Fruit fly (Drosophila melanogaster): Measurements from ENCODE around the gene Six4.
A peak's percentile ranks its signal among the peaks of the same experiment; 100 is the strongest.

The Six4 gene

DNA sequence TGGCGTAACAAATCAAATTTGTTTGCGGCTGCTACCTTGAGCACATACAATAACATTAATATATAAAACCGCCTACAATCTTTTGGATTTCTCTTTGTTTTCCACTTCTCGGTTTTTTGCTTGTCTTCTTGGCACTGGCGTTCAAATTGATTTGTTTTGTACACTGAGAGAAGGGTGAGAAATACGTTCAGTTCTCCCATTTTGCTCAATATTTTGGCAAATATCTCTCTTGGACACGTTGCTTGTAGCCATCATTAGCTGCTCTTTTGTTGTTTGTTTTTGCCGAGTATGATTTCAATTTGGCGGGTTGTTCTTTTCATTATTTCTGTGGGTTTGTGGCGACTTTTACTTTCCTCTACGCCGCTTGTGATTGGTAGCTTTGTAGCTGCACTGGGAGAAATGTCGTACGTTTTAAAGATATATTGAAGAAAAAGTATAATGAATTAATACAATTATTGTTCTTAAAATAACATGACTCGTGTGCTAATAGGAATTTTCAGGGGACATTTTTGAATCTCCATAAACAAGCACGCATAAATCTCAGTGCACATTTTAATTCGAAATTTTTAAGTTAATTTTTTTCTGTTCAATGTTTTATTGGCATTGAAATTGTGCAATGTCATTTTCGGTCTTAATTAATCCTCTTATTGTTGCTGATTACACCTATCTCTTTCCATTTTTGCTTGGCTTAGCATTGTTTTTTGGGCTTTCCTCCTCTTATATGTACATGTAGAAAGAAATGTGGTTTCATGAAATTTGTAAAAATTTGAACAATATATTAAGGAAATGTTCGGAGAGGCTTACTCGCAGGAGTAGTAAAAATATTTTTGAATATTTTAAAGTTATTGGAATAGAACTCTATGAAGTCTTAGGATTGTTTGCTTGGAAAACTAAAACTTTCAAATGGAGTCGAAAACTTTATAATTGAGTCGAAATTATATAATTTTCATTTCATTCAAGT lies 34.7 kb upstream of the Six4 start (continued):
- TF ChIP-seq PHDP (tag; optimal IDR thresholded peaks at IDR 0.05) (peak; percentile 21), dpn (GFP tag; optimal IDR thresholded peaks at IDR 0.05) (peak in 1 of 2 experiments; percentile 15), fd3F (GFP tag; optimal IDR thresholded peaks at IDR 0.05) (peak; percentile 0), lilli (GFP tag; optimal IDR thresholded peaks at IDR 0.05) (peak; percentile 51), CG6689 (GFP tag; IDR thresholded peaks at IDR 0.05) (0 out of 2 replicates have a peak, but pooled peaks have one; percentile 15), Fer3 (tag; optimal IDR thresholded peaks at IDR 0.05) (peak; percentile 20), Taf1 (GFP tag; IDR thresholded peaks at IDR 0.05) (0 out of 2 replicates have a peak, but pooled peaks have one; percentile 12), pan (optimal IDR thresholded peaks at IDR 0.05) (no peak), pan (GFP tag; optimal IDR thresholded peaks at IDR 0.05 in 1 of 2, IDR thresholded peaks at IDR 0.05 in 1 of 2) (peak in 1 of 2 experiments; percentile 61), Asciz (GFP tag; optimal IDR thresholded peaks at IDR 0.05) (peak; percentile 13), Bgb (GFP tag; IDR thresholded peaks at IDR 0.05; ENCODE audit: partially characterized antibody) (no peak), mam (GFP tag; optimal IDR thresholded peaks at IDR 0.05) (peak; percentile 29), slbo (GFP tag; IDR thresholded peaks at IDR 0.05) (peak; percentile 76), CG2889 (GFP tag; IDR thresholded peaks at IDR 0.05) (0 out of 3 replicates have a peak, but pooled peaks have one; percentile 34), Dip2 (GFP tag; IDR thresholded peaks at IDR 0.05) (no peak), Atf6 (GFP tag; IDR thresholded peaks at IDR 0.05) (peak; percentile 55; the same call in 1 of the 2 replicates), seq (GFP tag; IDR thresholded peaks at IDR 0.05) (peak; percentile 26; the same call in 1 of the 2 replicates), E2f1 (GFP tag; IDR thresholded peaks at IDR 0.05) (no peak; the same call in 1 of the 2 replicates), CG14860 (GFP tag; IDR thresholded peaks at IDR 0.05; ENCODE audit: partially characterized antibody) (no peak), sob (GFP tag; IDR thresholded peaks at IDR 0.05) (no peak; the same call in 1 of the 2 replicates), CG12104 (GFP tag; optimal IDR thresholded peaks at IDR 0.05) (peak; percentile 10), Awh (GFP tag; IDR thresholded peaks at IDR 0.05) (no peak), Ptx1 (GFP tag; IDR thresholded peaks at IDR 0.05) (peak; percentile 65; the same call in 1 of the 2 replicates), B-H1 (GFP tag; IDR thresholded peaks at IDR 0.05) (peak; percentile 30; the same call in 1 of the 3 replicates), zfh2 (GFP tag; optimal IDR thresholded peaks at IDR 0.05) (peak; percentile 42), Meics (GFP tag; optimal IDR thresholded peaks at IDR 0.05) (peak; percentile 40), Trl (optimal IDR thresholded peaks at IDR 0.05) (peak in 1 of 2 experiments; percentile 52), Trl (GFP tag; optimal IDR thresholded peaks at IDR 0.05) (no peak), CG9727 (GFP tag; optimal IDR thresholded peaks at IDR 0.05) (peak; percentile 46), Hr3 (GFP tag; optimal IDR thresholded peaks at IDR 0.05) (peak; percentile 16), ind (GFP tag; optimal IDR thresholded peaks at IDR 0.05) (peak; percentile 35), CG14441 (GFP tag; IDR thresholded peaks at IDR 0.05) (0 out of 2 replicates have a peak, but pooled peaks have one; percentile 36), Xbp1 (GFP tag; optimal IDR thresholded peaks at IDR 0.05) (peak; percentile 48)

DNA sequence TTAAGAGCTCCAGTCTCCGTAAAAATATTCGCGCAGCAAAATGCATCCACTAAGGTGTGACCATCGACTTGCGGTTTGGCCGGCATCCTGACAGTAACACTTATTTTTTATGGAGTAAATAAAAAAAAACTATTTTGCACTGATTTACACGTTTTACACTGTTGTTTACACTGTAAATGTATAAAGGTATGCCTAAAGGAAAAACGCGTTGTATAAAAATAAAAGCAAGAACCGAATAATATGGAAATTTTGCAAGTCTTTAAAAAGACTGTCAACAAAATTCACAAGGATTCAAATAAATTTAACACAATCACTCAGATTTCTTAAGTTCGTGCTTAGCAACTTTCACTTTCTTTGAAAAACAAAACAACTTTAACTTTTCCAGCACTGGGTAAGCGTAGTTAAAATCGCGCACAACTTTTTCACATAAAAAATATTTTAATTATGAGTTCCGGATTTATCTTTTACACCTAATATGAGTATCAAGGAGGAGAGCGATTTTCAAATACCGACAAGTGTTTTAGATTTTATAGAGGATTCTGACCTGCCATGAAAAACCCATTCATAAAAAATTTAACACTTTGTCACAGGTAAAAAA lies 30.7 kb upstream of the Six4 start:
- TF ChIP-seq CG15011 (GFP tag; optimal IDR thresholded peaks at IDR 0.05) (peak; percentile 43), CG14014 (GFP tag; IDR thresholded peaks at IDR 0.05) (no peak), H15 (GFP tag; IDR thresholded peaks at IDR 0.05) (no peak), Gug (GFP tag; IDR thresholded peaks at IDR 0.05) (no peak), cas (GFP tag; IDR thresholded peaks at IDR 0.05) (no peak), CG17612 (GFP tag; IDR thresholded peaks at IDR 0.05) (no peak), NC2β (GFP tag; optimal IDR thresholded peaks at IDR 0.05) (no peak), CG10565 (GFP tag; optimal IDR thresholded peaks at IDR 0.05) (peak; percentile 9), Atf6 (GFP tag; IDR thresholded peaks at IDR 0.05) (no peak), Dbx (GFP tag; IDR thresholded peaks at IDR 0.05) (no peak), odd (GFP tag; optimal IDR thresholded peaks at IDR 0.05) (no peak), CG13123 (GFP tag; optimal IDR thresholded peaks at IDR 0.05) (no peak), CG1647 (GFP tag; optimal IDR thresholded peaks at IDR 0.05) (no peak), cad (GFP tag; optimal IDR thresholded peaks at IDR 0.05) (peak; percentile 36), CG12104 (GFP tag; optimal IDR thresholded peaks at IDR 0.05) (peak; percentile 17), CG8290 (GFP tag; optimal IDR thresholded peaks at IDR 0.05) (no peak), CG8290 (tag; optimal IDR thresholded peaks at IDR 0.05) (no peak), corto (GFP tag; optimal IDR thresholded peaks at IDR 0.05) (no peak), ttk (GFP tag; IDR thresholded peaks at IDR 0.05) (no peak), onecut (GFP tag; IDR thresholded peaks at IDR 0.05) (no peak)

All from whole organism, embryonic.